Worm (Caenorhabditis elegans) whole organism, mixed stage, embryonic: ENCODE results near the gene T05C12.9.

Experiments
- bed-3 ChIP-seq: fragments of 200-800 bp; sonication (Bioruptor generic); optimal IDR thresholded peaks from 3 replicates; lab custom pipeline; 2018; ENCODE audit warnings: mild to moderate bottlenecking, missing genetic modification characterization, moderate library complexity, missing compliant biosample characterization
- ceh-43 ChIP-seq: fragments of 200-800 bp; sonication (Bioruptor generic); optimal IDR thresholded peaks from 2 replicates; lab custom pipeline; 2018; ENCODE audit warnings: mild to moderate bottlenecking, missing genetic modification characterization, moderate library complexity, missing compliant biosample characterization
- ces-1 ChIP-seq: fragments of 150-350 bp; optimal IDR thresholded peaks from 2 replicates; lab custom pipeline; 2014; ENCODE audit warnings: missing biosample characterization, missing genetic modification reagents, missing genetic modification characterization
- drap-1 ChIP-seq: fragments of 200-800 bp; sonication (Bioruptor generic); optimal IDR thresholded peaks from 3 replicates; lab custom pipeline; 2018; ENCODE audit warnings: mild to moderate bottlenecking, missing genetic modification characterization, missing compliant biosample characterization
- elt-3 ChIP-seq: fragments of 150-350 bp; optimal IDR thresholded peaks from 2 replicates; lab custom pipeline; 2014; ENCODE audit warnings: missing biosample characterization, missing genetic modification characterization
- flh-1 ChIP-seq: fragments of 200-800 bp; sonication (Bioruptor generic); optimal IDR thresholded peaks from 2 replicates; lab custom pipeline; 2018; ENCODE audit warnings: mild to moderate bottlenecking, missing genetic modification characterization, moderate library complexity, missing compliant biosample characterization
- ham-2 ChIP-seq: fragments of 200-800 bp; sonication (Bioruptor generic); optimal IDR thresholded peaks from 2 replicates; lab custom pipeline; 2018; ENCODE audit warnings: mild to moderate bottlenecking, missing genetic modification characterization, missing compliant biosample characterization
- lin-13 ChIP-seq: fragments of 150-350 bp; optimal IDR thresholded peaks from 2 replicates; lab custom pipeline; 2014; ENCODE audit warnings: missing biosample characterization, missing genetic modification characterization
- lin-32 ChIP-seq: fragments of 200-800 bp; sonication (Bioruptor generic); optimal IDR thresholded peaks from 2 replicates; lab custom pipeline; 2018; ENCODE audit warnings: mild to moderate bottlenecking, missing genetic modification characterization, missing compliant biosample characterization
- lsy-2 ChIP-seq: fragments of 150-350 bp; optimal IDR thresholded peaks from 2 replicates; lab custom pipeline; 2014; ENCODE audit warnings: missing biosample characterization, missing genetic modification characterization
- mab-5 ChIP-seq: fragments of 150-350 bp; optimal IDR thresholded peaks from 2 replicates; lab custom pipeline; 2014; ENCODE audit warnings: missing biosample characterization, missing genetic modification characterization
- mep-1 ChIP-seq: fragments of 150-350 bp; optimal IDR thresholded peaks from 2 replicates; lab custom pipeline; 2017; ENCODE audit warnings: missing biosample characterization, missing genetic modification reagents, missing genetic modification characterization, inconsistent platforms
- mls-2 ChIP-seq: sonication (generic microtip); optimal IDR thresholded peaks from 2 replicates; lab custom pipeline; 2016; ENCODE audit warnings: mild to moderate bottlenecking, missing genetic modification characterization, moderate library complexity, missing compliant biosample characterization
- nhr-12 ChIP-seq: fragments of 150-350 bp; optimal IDR thresholded peaks from 2 replicates; lab custom pipeline; 2014; ENCODE audit warnings: missing biosample characterization, missing genetic modification characterization
- nhr-2 ChIP-seq: fragments of 150-350 bp; optimal IDR thresholded peaks from 2 replicates; lab custom pipeline; 2014; ENCODE audit warnings: missing biosample characterization, missing genetic modification characterization
- nhr-237 ChIP-seq: fragments of 150-350 bp; optimal IDR thresholded peaks from 2 replicates; lab custom pipeline; 2014; ENCODE audit warnings: missing biosample characterization, missing genetic modification characterization
- nhr-28 ChIP-seq: fragments of 150-350 bp; optimal IDR thresholded peaks from 2 replicates; lab custom pipeline; 2014; ENCODE audit warnings: missing biosample characterization, missing genetic modification characterization
- nhr-76 ChIP-seq: sonication (generic microtip); optimal IDR thresholded peaks from 2 replicates; lab custom pipeline; 2017; ENCODE audit warnings: missing biosample characterization, missing genetic modification characterization
- pha-4 ChIP-seq: fragments of 150-350 bp; optimal IDR thresholded peaks from 2 replicates; lab custom pipeline; 2018; ENCODE audit warnings: missing biosample characterization, missing genetic modification reagents, missing genetic modification characterization
- snpc-4 ChIP-seq: fragments of 150-350 bp; optimal IDR thresholded peaks from 2 replicates; lab custom pipeline; 2014; ENCODE audit warnings: missing biosample characterization, missing genetic modification characterization
- sptf-1 ChIP-seq: sonication (generic microtip); optimal IDR thresholded peaks from 2 replicates; lab custom pipeline; 2017; ENCODE audit warnings: mild to moderate bottlenecking, missing genetic modification characterization, moderate library complexity, missing compliant biosample characterization
- tbx-8 ChIP-seq: fragments of 200-800 bp; sonication (Bioruptor generic); optimal IDR thresholded peaks from 2 replicates; lab custom pipeline; 2018; ENCODE audit warnings: mild to moderate bottlenecking, missing genetic modification characterization, moderate library complexity, missing compliant biosample characterization
- unc-120 ChIP-seq: sonication (generic microtip); optimal IDR thresholded peaks from 2 replicates; lab custom pipeline; 2017; ENCODE audit warnings: missing genetic modification characterization, missing compliant biosample characterization; ENCODE audit not compliant: poor library complexity, severe bottlenecking
- zip-8 ChIP-seq: fragments of 150-350 bp; optimal IDR thresholded peaks from 2 replicates; lab custom pipeline; 2014; ENCODE audit warnings: missing biosample characterization, missing genetic modification characterization

T05C12.9 gene

DNA sequence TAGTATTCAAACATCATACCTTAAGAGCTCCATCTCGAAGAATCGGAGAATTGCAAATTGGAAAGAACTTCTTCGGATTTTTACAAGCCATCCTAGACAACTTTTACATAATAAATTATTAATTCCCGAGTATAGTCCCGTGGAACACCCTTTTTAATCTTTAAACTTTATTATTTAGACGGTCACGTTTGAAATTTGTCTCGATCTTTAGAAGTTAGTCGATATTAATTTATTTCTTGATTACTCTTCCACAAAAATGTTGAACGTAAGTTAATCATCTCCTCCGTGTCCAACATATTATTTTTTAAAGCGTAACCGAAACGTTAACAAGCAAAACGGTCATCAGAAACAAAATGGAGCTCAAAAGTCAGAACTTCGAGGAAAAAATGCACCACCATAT is 19.6 kb downstream of the T05C12.9 start, which contains the start of the genes decr-1.3 and T05C12.1:
Gene decr-1.3, minus strand, starts transcription at position 101 of the 400 bp plus-strand sequence.
Gene T05C12.1, plus strand, starts transcription at position 232 of the 400 bp plus-strand sequence.
- TF ChIP-seq lin-13 (tag; lab: Kevin White, UChicago) (no peak), nhr-76 (tag; lab: Kevin White, UChicago) (no peak), tbx-8 (GFP tag; lab: Kevin White, UChicago) (no peak), elt-3 (tag; lab: Kevin White, UChicago) (no peak)

- TF ChIP-seq nhr-2 (tag; lab: Kevin White, UChicago) = no peak
- TF ChIP-seq ces-1 (GFP tag; lab: Kevin White, UChicago) = no peak
Measured at ce11 chrII:8170374-8170773, 22.7 kb downstream of the T05C12.9 start, which contains the start of gene T05C12.11. T05C12.11 (minus strand) TSS chrII:8170474.

ce11 chrII:8169283-8169682 is 23.7 kb downstream of the T05C12.9 start, which contains the start of gene T05C12.15:
T05C12.15 (plus strand) TSS chrII:8169583.
- TF ChIP-seq flh-1 (no peak), unc-120 (no peak), drap-1 (no peak), zip-8 (no peak), nhr-12 (tag; lab: Kevin White, UChicago) (no peak), lin-13 (tag; lab: Kevin White, UChicago) (no peak), pha-4 (tag; lab: Kevin White, UChicago) (no peak), nhr-28 (tag; lab: Kevin White, UChicago) (no peak), snpc-4 (tag; lab: Kevin White, UChicago) (no peak), elt-3 (tag; lab: Kevin White, UChicago) (no peak), sptf-1 (tag; lab: Kevin White, UChicago) (no peak), ces-1 (GFP tag; lab: Kevin White, UChicago) (no peak), mls-2 (tag; lab: Kevin White, UChicago) (no peak)

- no peak for TF ChIP-seq nhr-237 (tag; lab: Kevin White, UChicago)
- TF ChIP-seq ces-1 (GFP tag; lab: Kevin White, UChicago) = peak; percentile 97
- peak; percentile 71 for TF ChIP-seq lsy-2
- peak; percentile 68 for TF ChIP-seq ham-2
Measured at ce11 chrII:8162120-8162648, 30.8 kb downstream of the T05C12.9 start, which contains the start of the genes emb-27 and rrf-3. emb-27 (minus strand) TSS chrII:8162170. rrf-3 (plus strand) TSS chrII:8162465.

DNA sequence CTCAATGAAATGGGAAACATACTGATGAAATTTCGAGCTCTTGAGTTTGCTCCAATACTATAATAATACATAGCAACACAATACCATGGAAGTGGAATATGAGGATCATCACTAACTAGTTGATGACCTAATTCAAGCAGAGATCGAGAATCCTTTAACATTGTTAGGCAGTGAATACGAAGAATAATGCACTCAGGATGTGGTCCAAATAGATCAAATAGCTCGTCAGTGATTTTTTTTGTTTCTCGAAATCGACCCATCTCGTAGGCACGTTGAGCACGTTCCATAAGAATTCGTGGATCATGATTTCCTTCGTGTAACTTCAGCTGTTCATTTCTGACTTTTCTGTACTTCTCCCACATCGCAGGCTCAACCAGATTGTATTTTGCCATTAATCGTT is 32.1 kb downstream of the T05C12.9 start:
- no peak for TF ChIP-seq mab-5 (tag; lab: Kevin White, UChicago)
- no peak for TF ChIP-seq lin-32 (GFP tag; lab: Kevin White, UChicago)

ce11 chrII:8157991-8158390 is 35.0 kb downstream of the T05C12.9 start, which contains the start of gene pch-2:
pch-2 (plus strand) TSS chrII:8158349.
- peak; percentile 9 for TF ChIP-seq nhr-237 (tag; lab: Kevin White, UChicago)
- TF ChIP-seq ces-1 (GFP tag; lab: Kevin White, UChicago) = peak; percentile 1
- peak; percentile 87 for TF ChIP-seq lsy-2
- no peak for TF ChIP-seq pha-4 (tag; lab: Kevin White, UChicago)
- TF ChIP-seq mep-1 (tag; lab: Kevin White, UChicago) = peak; percentile 35
- peak; percentile 28 for TF ChIP-seq lin-13 (tag; lab: Kevin White, UChicago)
- TF ChIP-seq bed-3 (GFP tag; lab: Kevin White, UChicago) = no peak

ce11 chrII:8156845-8157373 is 36.1 kb downstream of the T05C12.9 start, which contains the start of the genes tub-1 and tmem-138:
tub-1 (minus strand) TSS chrII:8156945.
tmem-138 (plus strand) TSS chrII:8157323.
- TF ChIP-seq ham-2 = no peak
- TF ChIP-seq snpc-4 (tag; lab: Kevin White, UChicago) = no peak

DNA sequence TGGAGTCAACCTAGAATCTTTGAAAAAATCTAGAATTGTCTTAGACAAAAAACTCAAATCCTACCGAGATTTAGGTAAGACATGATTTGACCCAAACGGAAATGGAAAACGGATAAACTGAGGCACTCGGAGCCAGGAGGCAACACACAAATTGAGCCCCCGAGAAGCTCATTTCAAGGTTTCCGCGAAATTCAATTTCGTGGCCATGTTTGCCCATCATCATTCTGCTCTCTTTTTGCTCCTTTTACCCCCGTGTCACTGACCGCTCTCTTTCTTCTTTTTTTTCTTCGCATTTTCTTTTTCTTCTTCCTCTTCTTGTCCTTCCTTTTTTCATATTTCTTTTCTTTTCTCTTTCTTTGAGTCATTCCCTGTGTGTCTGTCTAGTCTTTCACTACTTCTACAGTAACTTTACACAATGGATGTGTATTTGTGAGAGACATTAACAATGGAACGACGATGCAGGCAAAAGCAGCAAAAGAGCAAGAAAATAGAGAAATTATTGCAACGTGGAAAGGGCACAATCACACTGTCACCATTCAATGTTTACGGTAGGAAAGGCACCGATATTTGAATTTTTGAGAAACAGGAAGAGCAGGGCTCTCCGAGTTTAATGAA is 40.2 kb downstream of the T05C12.9 start:
- TF ChIP-seq ceh-43 = no peak
- TF ChIP-seq nhr-76 (tag; lab: Kevin White, UChicago) = no peak
- TF ChIP-seq snpc-4 (tag; lab: Kevin White, UChicago) = no peak
- no peak for TF ChIP-seq mab-5 (tag; lab: Kevin White, UChicago)
- TF ChIP-seq lin-13 (tag; lab: Kevin White, UChicago) = no peak
- no peak for TF ChIP-seq pha-4 (tag; lab: Kevin White, UChicago)
- TF ChIP-seq ces-1 (GFP tag; lab: Kevin White, UChicago) = peak; percentile 88
- TF ChIP-seq, all 35 proteins: peak for 1
